Worm (Caenorhabditis elegans) whole organism, L3 larva: ENCODE data around the gene F19B10.4.

Source experiments
- ama-1 ChIP-seq: fragments of 150-350 bp; optimal IDR thresholded peaks from 2 replicates; lab custom pipeline; 2018
- nhr-25 ChIP-seq: sonication (generic microtip); optimal IDR thresholded peaks from 2 replicates; lab custom pipeline; 2017; ENCODE audit warnings: missing biosample characterization, missing genetic modification characterization
- skn-1 ChIP-seq: fragments of 150-350 bp; optimal IDR thresholded peaks from 2 replicates; lab custom pipeline; 2014; ENCODE audit warnings: missing biosample characterization, missing genetic modification characterization
- zag-1 ChIP-seq: fragments of 150-350 bp; optimal IDR thresholded peaks from 2 replicates; lab custom pipeline; 2014; ENCODE audit warnings: missing biosample characterization, missing genetic modification characterization

- TF ChIP-seq nhr-25 (tag; lab: Kevin White, UChicago) (no peak), zag-1 (tag; lab: Kevin White, UChicago) (no peak), ama-1 (lab: Kevin White, UChicago) (no peak), skn-1 (tag; lab: Kevin White, UChicago) (no peak)
Observed at ce11 chrII:3681365-3682083, 21.6 kb downstream of the F19B10.4 start, which contains the start of gene F19B10.10.
